Fruit fly (Drosophila melanogaster): Measurements from ENCODE around the gene GCC88.

- TF ChIP-seq Crg-1 (GFP tag; optimal IDR thresholded peaks at IDR 0.05) (peak; percentile 40), cnc (optimal IDR thresholded peaks at IDR 0.05) (no peak), CG1620 (GFP tag; optimal IDR thresholded peaks at IDR 0.05) (peak; percentile 61), kay (GFP tag; ENCODE audit: borderline replicate concordance) (no peak), CG5204 (GFP tag; optimal IDR thresholded peaks at IDR 0.05) (no peak)
Observed at dm6 chr3R:11211291-11212061, 18.9 kb downstream of the GCC88 start.

Measured in whole organism, adult.